Fruit fly (Drosophila melanogaster) whole organism, wandering third instar larva: Measurements from ENCODE around the gene ND-42.
A peak's percentile ranks its signal among the peaks of the same experiment; 100 is the strongest.

Source experiments
- Abd-B ChIP-seq: fragments of >200 bp; optimal IDR thresholded peaks from 2 replicates; lab custom pipeline; 2017; ENCODE audit warnings: missing biosample characterization, missing genetic modification characterization
- CG32264 ChIP-seq: fragments of 200-800 bp; sonication (Bioruptor generic); optimal IDR thresholded peaks from 2 replicates; lab custom pipeline; 2016; ENCODE audit warnings: missing biosample characterization, missing genetic modification characterization
- CG9705 ChIP-seq: fragments of 200-800 bp; sonication (Bioruptor generic); optimal IDR thresholded peaks from 2 replicates; lab custom pipeline; 2018; ENCODE audit warnings: missing biosample characterization, mild to moderate bottlenecking, missing genetic modification characterization
- CrebA ChIP-seq: fragments of 200-800 bp; sonication (Bioruptor generic); optimal IDR thresholded peaks from 2 replicates; lab custom pipeline; 2016; ENCODE audit warnings: missing biosample characterization, mild to moderate bottlenecking, missing genetic modification characterization, borderline replicate concordance
- Dif ChIP-seq: fragments of 200-275, 200-300 bp; sonication (Bioruptor generic); optimal IDR thresholded peaks from 2 replicates; lab custom pipeline; 2018; ENCODE audit warnings: missing biosample characterization, missing genetic modification characterization; ENCODE audit not compliant: partially characterized antibody
- GATAd ChIP-seq: sonication (Bioruptor generic); optimal IDR thresholded peaks from 2 replicates; lab custom pipeline; 2016; ENCODE audit warnings: missing biosample characterization, missing genetic modification characterization
- HLH106 ChIP-seq: fragments of 200-800 bp; optimal IDR thresholded peaks from 3 replicates; lab custom pipeline; 2019; ENCODE audit warnings: missing biosample characterization, mild to moderate bottlenecking, missing genetic modification characterization, moderate library complexity
- Hnf4 ChIP-seq: fragments of 200-800 bp; sonication (Bioruptor generic); optimal IDR thresholded peaks from 2 replicates; lab custom pipeline; 2016; ENCODE audit warnings: missing biosample characterization, mild to moderate bottlenecking, missing genetic modification characterization
- Hr78 ChIP-seq: fragments of >200 bp; optimal IDR thresholded peaks from 2 replicates; lab custom pipeline; 2017; ENCODE audit warnings: missing biosample characterization, missing genetic modification characterization
- Hr83 ChIP-seq: fragments of 200-300 bp; sonication (Bioruptor generic); optimal IDR thresholded peaks from 2 replicates; lab custom pipeline; 2016; ENCODE audit warnings: missing biosample characterization, mild to moderate bottlenecking, missing genetic modification characterization, moderate library complexity; ENCODE audit not compliant: poor library complexity, severe bottlenecking
- Mio ChIP-seq: sonication (Bioruptor generic); optimal IDR thresholded peaks from 2 replicates; lab custom pipeline; 2016; ENCODE audit warnings: missing biosample characterization, missing genetic modification characterization
- Myc ChIP-seq: fragments of >200 bp; optimal IDR thresholded peaks from 2 replicates; lab custom pipeline; 2017
- N ChIP-seq: fragments of >200 bp; optimal IDR thresholded peaks from 2 replicates; lab custom pipeline; 2018; ENCODE audit warnings: missing biosample characterization, missing external identifiers, missing genetic modification characterization
- OdsH ChIP-seq: fragments of 200-800 bp; sonication (Bioruptor generic); optimal IDR thresholded peaks from 2 replicates; lab custom pipeline; 2016; ENCODE audit warnings: missing biosample characterization, mild to moderate bottlenecking, missing genetic modification characterization
- Rel ChIP-seq, 2 experiments: fragments of 200-800 bp; sonication (Bioruptor generic) in 1 of 2; optimal IDR thresholded peaks; 2 replicates in 1 of 2; 3 replicates in 1 of 2; lab custom pipeline; 2016 to 2019; ENCODE audit warnings: mild to moderate bottlenecking in 2 of 2, missing biosample characterization in 2 of 2, missing genetic modification characterization in 2 of 2, moderate library complexity in 1 of 2
- Sp1 ChIP-seq: fragments of 200-800 bp; sonication (Bioruptor generic); optimal IDR thresholded peaks from 3 replicates; lab custom pipeline; 2019; ENCODE audit warnings: missing biosample characterization, mild to moderate bottlenecking, missing genetic modification characterization, moderate library complexity
- Vsx2 ChIP-seq: fragments of 200-300, 225-300 bp; sonication (Bioruptor generic); optimal IDR thresholded peaks from 2 replicates; lab custom pipeline; 2018; ENCODE audit warnings: missing biosample characterization, missing genetic modification characterization; ENCODE audit not compliant: partially characterized antibody
- br ChIP-seq: fragments of 200-800 bp; sonication (Bioruptor generic); optimal IDR thresholded peaks from 2 replicates; lab custom pipeline; 2016; ENCODE audit warnings: missing biosample characterization, missing genetic modification characterization
- brk ChIP-seq: fragments of 200-800 bp; sonication (Bioruptor generic); optimal IDR thresholded peaks from 2 replicates; lab custom pipeline; 2016; ENCODE audit warnings: missing biosample characterization, mild to moderate bottlenecking, missing genetic modification characterization
- dl ChIP-seq, 2 experiments: fragments of 175-275, 200-275 bp in 1 of 2; fragments of 200-275 bp in 1 of 2; sonication (Bioruptor generic); optimal IDR thresholded peaks; lab custom pipeline; 2018; ENCODE audit warnings: mild to moderate bottlenecking in 2 of 2, missing biosample characterization in 2 of 2, missing genetic modification characterization in 2 of 2, moderate library complexity in 2 of 2; ENCODE audit not compliant: partially characterized antibody in 2 of 2, insufficient read depth in 1 of 2
- dmrt93B ChIP-seq: fragments of 200-800 bp; sonication (Bioruptor generic); optimal IDR thresholded peaks from 2 replicates; lab custom pipeline; 2018; ENCODE audit warnings: missing biosample characterization, mild to moderate bottlenecking, missing genetic modification characterization
- dsf ChIP-seq: sonication (Bioruptor generic); optimal IDR thresholded peaks from 2 replicates; lab custom pipeline; 2016; ENCODE audit warnings: missing biosample characterization, missing genetic modification characterization, borderline replicate concordance
- ey ChIP-seq: fragments of 200-800 bp; sonication (Bioruptor generic); optimal IDR thresholded peaks from 2 replicates; lab custom pipeline; 2016; ENCODE audit warnings: missing biosample characterization, missing genetic modification characterization
- foxo ChIP-seq, 2 experiments: fragments of 200-800 bp; sonication (Bioruptor generic); optimal IDR thresholded peaks; 2 replicates in 1 of 2; 3 replicates in 1 of 2; lab custom pipeline; 2016 to 2017; ENCODE audit warnings: missing biosample characterization in 2 of 2, missing genetic modification characterization in 2 of 2
- fru ChIP-seq: fragments of 200-800 bp; sonication (Bioruptor generic); optimal IDR thresholded peaks from 3 replicates; lab custom pipeline; 2016; ENCODE audit warnings: missing biosample characterization, mild to moderate bottlenecking, missing genetic modification characterization
- h ChIP-seq: fragments of 200-800 bp; sonication (Bioruptor generic); optimal IDR thresholded peaks from 3 replicates; lab custom pipeline; 2016; ENCODE audit warnings: missing biosample characterization, mild to moderate bottlenecking, missing genetic modification characterization
- jim ChIP-seq: fragments of 175-275, 200-325 bp; sonication (Bioruptor generic); optimal IDR thresholded peaks from 2 replicates; lab custom pipeline; 2016; ENCODE audit warnings: missing biosample characterization, mild to moderate bottlenecking, missing genetic modification characterization
- lola ChIP-seq: fragments of >200 bp; optimal IDR thresholded peaks from 2 replicates; lab custom pipeline; 2017; ENCODE audit warnings: missing biosample characterization, missing genetic modification characterization
- pan ChIP-seq: fragments of >200 bp; optimal IDR thresholded peaks from 2 replicates; lab custom pipeline; 2017
- psq ChIP-seq: fragments of 200-800 bp; sonication (Bioruptor generic); optimal IDR thresholded peaks from 3 replicates; lab custom pipeline; 2017; ENCODE audit warnings: missing biosample characterization, mild to moderate bottlenecking, missing genetic modification characterization, moderate library complexity
- rgr ChIP-seq: fragments of 200-800 bp; sonication (Bioruptor generic); optimal IDR thresholded peaks from 3 replicates; lab custom pipeline; 2016; ENCODE audit warnings: missing biosample characterization, mild to moderate bottlenecking, missing genetic modification characterization
- sage ChIP-seq: fragments of 200-800 bp; sonication (Bioruptor generic); optimal IDR thresholded peaks from 2 replicates; lab custom pipeline; 2016; ENCODE audit warnings: missing biosample characterization, mild to moderate bottlenecking, missing genetic modification characterization
- sv ChIP-seq: fragments of 200-800 bp; sonication (Bioruptor generic); optimal IDR thresholded peaks from 3 replicates; lab custom pipeline; 2016; ENCODE audit warnings: missing biosample characterization, missing genetic modification characterization
- tai ChIP-seq: sonication (Bioruptor generic); optimal IDR thresholded peaks from 2 replicates; lab custom pipeline; 2016; ENCODE audit warnings: missing biosample characterization, missing genetic modification characterization
- usp ChIP-seq: fragments of >200 bp; optimal IDR thresholded peaks from 2 replicates; lab custom pipeline; 2017; ENCODE audit warnings: missing biosample characterization, missing genetic modification characterization
- woc ChIP-seq: sonication (Bioruptor generic); optimal IDR thresholded peaks from 2 replicates; lab custom pipeline; 2016; ENCODE audit warnings: missing biosample characterization, mild to moderate bottlenecking, missing genetic modification characterization

Gene ND-42

dm6 chr3R:22041625-22042282, 14.2 kb downstream of the ND-42 start, which contains the start of gene how (continued):
- TF ChIP-seq foxo (GFP tag; optimal IDR thresholded peaks at IDR 0.05; lab: Kevin White, UChicago) (peak in 1 of 2 experiments; percentile 56), dmrt93B (no peak), pan (no peak), Sp1 (peak; percentile 42), Hnf4 (GFP tag; lab: Kevin White, UChicago) (peak; percentile 64)
- TF ChIP-seq, all 38 proteins: peak for 16

dm6 chr3R:22042283-22042875, 14.9 kb downstream of the ND-42 start:
- TF ChIP-seq Vsx2, result no peak
- TF ChIP-seq Myc (lab: Kevin White, UChicago), result no peak
- TF ChIP-seq dmrt93B, result no peak
- TF ChIP-seq sage (GFP tag; lab: Kevin White, UChicago), result peak; percentile 52
- no peak for TF ChIP-seq Hnf4 (GFP tag; lab: Kevin White, UChicago)
- TF ChIP-seq tai (GFP tag; lab: Kevin White, UChicago), result no peak
- TF ChIP-seq psq (GFP tag; lab: Kevin White, UChicago), result peak; percentile 82
- TF ChIP-seq sv (GFP tag; lab: Kevin White, UChicago), result no peak
- TF ChIP-seq Mio, result no peak
- peak; percentile 74 for TF ChIP-seq Dif (GFP tag; lab: Kevin White, UChicago)
- TF ChIP-seq dl (GFP tag; optimal IDR thresholded peaks at IDR 0.05; lab: Kevin White, UChicago; ENCODE audit: insufficient read depth in 1 of 2, partially characterized antibody in 2 of 2), result peak; percentile 75 to 76
- TF ChIP-seq dsf (GFP tag; lab: Kevin White, UChicago), result no peak
- TF ChIP-seq GATAd (GFP tag; lab: Kevin White, UChicago), result no peak
- no peak for TF ChIP-seq Hr83 (GFP tag; lab: Kevin White, UChicago)
- TF ChIP-seq usp, result no peak
- TF ChIP-seq br (GFP tag; lab: Kevin White, UChicago), result no peak
- TF ChIP-seq CG32264 (GFP tag; lab: Kevin White, UChicago), result no peak
- no peak for TF ChIP-seq CG9705
- TF ChIP-seq rgr (GFP tag; lab: Kevin White, UChicago), result no peak
- no peak for TF ChIP-seq Abd-B
- TF ChIP-seq N (GFP tag; lab: Kevin White, UChicago), result no peak
- no peak for TF ChIP-seq Hr78 (GFP tag; lab: Kevin White, UChicago)
- no peak for TF ChIP-seq lola
- no peak for TF ChIP-seq Sp1
- TF ChIP-seq, all 38 proteins: peak for 4

dm6 chr3R:22042982-22043381, 15.5 kb downstream of the ND-42 start:
- TF ChIP-seq foxo (GFP tag; optimal IDR thresholded peaks at IDR 0.05; lab: Kevin White, UChicago), result no peak
- TF ChIP-seq rgr (GFP tag; lab: Kevin White, UChicago), result no peak
- TF ChIP-seq lola, result no peak
- no peak for TF ChIP-seq OdsH (GFP tag; lab: Kevin White, UChicago)
- TF ChIP-seq brk, result no peak
- no peak for TF ChIP-seq Sp1

- TF ChIP-seq tai (GFP tag; lab: Kevin White, UChicago) (peak; percentile 66), Mio (no peak), pan (no peak), Abd-B (no peak), dsf (GFP tag; lab: Kevin White, UChicago) (no peak), Rel (GFP tag; optimal IDR thresholded peaks at IDR 0.05; lab: Kevin White, UChicago) (peak; percentile 1), Rel (tag; optimal IDR thresholded peaks at IDR 0.05; lab: Kevin White, UChicago) (peak; percentile 96), sv (GFP tag; lab: Kevin White, UChicago) (no peak), Hr78 (GFP tag; lab: Kevin White, UChicago) (no peak), Vsx2 (no peak), Hr83 (GFP tag; lab: Kevin White, UChicago) (peak; percentile 31), CG9705 (no peak), dmrt93B (no peak), Dif (GFP tag; lab: Kevin White, UChicago) (peak; percentile 56), fru (GFP tag; lab: Kevin White, UChicago) (peak; percentile 71), Myc (lab: Kevin White, UChicago) (no peak), h (peak; percentile 43), Sp1 (no peak), jim (GFP tag; lab: Kevin White, UChicago) (peak; percentile 83), brk (no peak), sage (GFP tag; lab: Kevin White, UChicago) (peak; percentile 61), psq (GFP tag; lab: Kevin White, UChicago) (peak; percentile 99), OdsH (GFP tag; lab: Kevin White, UChicago) (no peak), woc (GFP tag; lab: Kevin White, UChicago) (peak; percentile 15), usp (no peak), foxo (GFP tag; optimal IDR thresholded peaks at IDR 0.05; lab: Kevin White, UChicago) (peak in 1 of 2 experiments; percentile 10), N (GFP tag; lab: Kevin White, UChicago) (no peak), HLH106 (tag; lab: Kevin White, UChicago) (no peak), lola (no peak), GATAd (GFP tag; lab: Kevin White, UChicago) (no peak), CrebA (GFP tag; lab: Kevin White, UChicago) (no peak), br (GFP tag; lab: Kevin White, UChicago) (peak; percentile 3), CG32264 (GFP tag; lab: Kevin White, UChicago) (no peak), ey (GFP tag; lab: Kevin White, UChicago) (no peak)
Measured at dm6 chr3R:22043748-22044402, 16.4 kb downstream of the ND-42 start.
